Fruit fly (Drosophila melanogaster) whole organism, prepupa: Measurements from ENCODE around the gene CG11456.

Source experiments
- Blimp-1 ChIP-seq: fragments of 200-800 bp; sonication (Bioruptor generic); optimal IDR thresholded peaks from 3 replicates; lab custom pipeline; 2017; ENCODE audit warnings: missing biosample characterization, missing genetic modification characterization, mild to moderate bottlenecking, moderate library complexity, missing genetic modification reagents
- CG10631 ChIP-seq: fragments of 200-800 bp; sonication (Bioruptor generic); optimal IDR thresholded peaks from 2 replicates; lab custom pipeline; 2016; ENCODE audit warnings: missing biosample characterization, missing genetic modification characterization
- CG11294 ChIP-seq: fragments of 200-800 bp; sonication (Bioruptor generic); IDR thresholded peaks from 2 replicates; pipeline ENCODE4 v1.3.6; 2022; ENCODE audit warnings: missing biosample characterization, missing genetic modification characterization
- CG11762 ChIP-seq: fragments of 200-800 bp; sonication (Bioruptor generic); optimal IDR thresholded peaks from 3 replicates; lab custom pipeline; 2016; ENCODE audit warnings: missing biosample characterization, missing genetic modification characterization; ENCODE audit not compliant: insufficient read depth
- CG11902 ChIP-seq: fragments of 200-800 bp; sonication (Bioruptor generic); optimal IDR thresholded peaks from 3 replicates; lab custom pipeline; 2016; ENCODE audit warnings: missing biosample characterization, missing genetic modification characterization
- CG16779 ChIP-seq: fragments of 200-800 bp; sonication (Bioruptor generic); optimal IDR thresholded peaks from 3 replicates; lab custom pipeline; 2017; ENCODE audit warnings: missing biosample characterization, mild to moderate bottlenecking, missing genetic modification characterization
- CG3032 ChIP-seq: fragments of 200-800 bp; optimal IDR thresholded peaks from 2 replicates; lab custom pipeline; 2019; ENCODE audit warnings: missing biosample characterization, mild to moderate bottlenecking, missing genetic modification characterization, moderate library complexity
- CG31627 ChIP-seq: fragments of 200-800 bp; sonication (Bioruptor generic); optimal IDR thresholded peaks from 3 replicates; lab custom pipeline; 2016; ENCODE audit warnings: missing biosample characterization, missing genetic modification characterization
- CG32006 ChIP-seq: fragments of 200-800 bp; sonication (Bioruptor generic); optimal IDR thresholded peaks from 3 replicates; lab custom pipeline; 2017; ENCODE audit warnings: missing biosample characterization, mild to moderate bottlenecking, missing genetic modification characterization
- CG34406 ChIP-seq: fragments of 200-800 bp; sonication (Bioruptor generic); optimal IDR thresholded peaks from 3 replicates; lab custom pipeline; 2016; ENCODE audit warnings: missing biosample characterization, missing genetic modification characterization
- CG3919 ChIP-seq: fragments of 200-800 bp; sonication (Bioruptor generic); optimal IDR thresholded peaks from 3 replicates; lab custom pipeline; 2016; ENCODE audit warnings: missing biosample characterization, missing genetic modification characterization
- CG4318 ChIP-seq: fragments of 200-800 bp; sonication (Bioruptor generic); optimal IDR thresholded peaks from 3 replicates; lab custom pipeline; 2017; ENCODE audit warnings: missing biosample characterization, mild to moderate bottlenecking, missing genetic modification characterization
- CG6163 ChIP-seq: fragments of 200-800 bp; sonication (Bioruptor generic); IDR thresholded peaks from 3 replicates; pipeline ENCODE4 v1.3.6; 2022; ENCODE audit warnings: missing biosample characterization, missing genetic modification characterization
- CG6808 ChIP-seq: fragments of 200-800 bp; sonication (Bioruptor generic); optimal IDR thresholded peaks from 3 replicates; lab custom pipeline; 2017; ENCODE audit warnings: missing biosample characterization, missing genetic modification characterization, mild to moderate bottlenecking, moderate library complexity, missing genetic modification reagents
- CG6854 ChIP-seq: fragments of 200-800 bp; sonication (Bioruptor generic); optimal IDR thresholded peaks from 2 replicates; lab custom pipeline; 2017; ENCODE audit warnings: missing biosample characterization, mild to moderate bottlenecking, missing genetic modification characterization
- CG7368 ChIP-seq: fragments of 200-800 bp; sonication (Bioruptor generic); optimal IDR thresholded peaks from 3 replicates; lab custom pipeline; 2016; ENCODE audit warnings: missing biosample characterization, missing genetic modification characterization
- CG8119 ChIP-seq: fragments of 200-800 bp; sonication (Bioruptor generic); IDR thresholded peaks from 3 replicates; pipeline ENCODE4 v1.3.6; 2022; ENCODE audit warnings: missing biosample characterization, missing genetic modification characterization
- CG8319 ChIP-seq: fragments of 200-800 bp; sonication (Bioruptor generic); optimal IDR thresholded peaks from 3 replicates; lab custom pipeline; 2016; ENCODE audit warnings: missing biosample characterization, missing genetic modification characterization
- CG8632 ChIP-seq: fragments of 200-800 bp; sonication (Bioruptor generic); optimal IDR thresholded peaks from 3 replicates; lab custom pipeline; 2016; ENCODE audit warnings: missing biosample characterization, missing genetic modification characterization
- CG9139 ChIP-seq: fragments of 200-800 bp; sonication (Bioruptor generic); optimal IDR thresholded peaks from 3 replicates; lab custom pipeline; 2017; ENCODE audit warnings: missing biosample characterization, mild to moderate bottlenecking, missing genetic modification characterization
- Eip93F ChIP-seq: fragments of 200-800 bp; sonication (Bioruptor generic); optimal IDR thresholded peaks from 2 replicates; lab custom pipeline; 2016; ENCODE audit warnings: missing biosample characterization, mild to moderate bottlenecking, missing genetic modification characterization
- Ets21C ChIP-seq: fragments of 200-800 bp; sonication (Bioruptor generic); optimal IDR thresholded peaks from 3 replicates; lab custom pipeline; 2016; ENCODE audit warnings: missing biosample characterization, missing genetic modification characterization
- Ets96B ChIP-seq: fragments of 200-800 bp; optimal IDR thresholded peaks from 2 replicates; lab custom pipeline; 2019; ENCODE audit warnings: missing biosample characterization, mild to moderate bottlenecking, missing genetic modification characterization, moderate library complexity
- Gug ChIP-seq: fragments of 200-800 bp; sonication (Bioruptor generic); IDR thresholded peaks from 2 replicates; pipeline ENCODE4 v1.3.6; 2022; ENCODE audit warnings: missing biosample characterization, missing genetic modification characterization
- Hr38 ChIP-seq: sonication (Bioruptor generic); optimal IDR thresholded peaks from 2 replicates; lab custom pipeline; 2016; ENCODE audit warnings: missing biosample characterization, missing genetic modification characterization
- Hr39 ChIP-seq: fragments of 200-800 bp; sonication (Bioruptor generic); optimal IDR thresholded peaks from 2 replicates; lab custom pipeline; 2016; ENCODE audit warnings: missing biosample characterization, missing genetic modification characterization
- Hr4 ChIP-seq: fragments of 200-800 bp; sonication (Bioruptor generic); optimal IDR thresholded peaks from 3 replicates; lab custom pipeline; 2016; ENCODE audit warnings: missing biosample characterization, missing genetic modification characterization
- Sox102F ChIP-seq: fragments of 200-800 bp; sonication (Bioruptor generic); optimal IDR thresholded peaks from 2 replicates; lab custom pipeline; 2016; ENCODE audit warnings: missing biosample characterization, mild to moderate bottlenecking, missing genetic modification characterization
- Sox14 ChIP-seq: fragments of 200-800 bp; sonication (Bioruptor generic); optimal IDR thresholded peaks from 3 replicates; lab custom pipeline; 2016; ENCODE audit warnings: missing biosample characterization, missing genetic modification characterization
- Sox15 ChIP-seq: fragments of 200-800 bp; sonication (Bioruptor generic); optimal IDR thresholded peaks from 3 replicates; lab custom pipeline; 2016; ENCODE audit warnings: missing biosample characterization, missing genetic modification characterization
- acj6 ChIP-seq: fragments of 200-800 bp; sonication (Bioruptor generic); optimal IDR thresholded peaks from 3 replicates; lab custom pipeline; 2016; ENCODE audit warnings: missing biosample characterization, missing genetic modification characterization
- cyc ChIP-seq: fragments of 200-800 bp; sonication (Bioruptor generic); optimal IDR thresholded peaks from 3 replicates; lab custom pipeline; 2016; ENCODE audit warnings: missing biosample characterization, missing genetic modification characterization
- dac ChIP-seq: fragments of 200-800 bp; sonication (Bioruptor generic); optimal IDR thresholded peaks from 2 replicates; lab custom pipeline; 2017; ENCODE audit warnings: missing biosample characterization, mild to moderate bottlenecking, missing genetic modification characterization
- dsx ChIP-seq: fragments of 200-800 bp; optimal IDR thresholded peaks from 3 replicates; lab custom pipeline; 2019; ENCODE audit warnings: missing biosample characterization, mild to moderate bottlenecking, missing genetic modification characterization, moderate library complexity; ENCODE audit not compliant: poor library complexity, severe bottlenecking
- esn ChIP-seq: fragments of 200-800 bp; sonication (Bioruptor generic); optimal IDR thresholded peaks from 2 replicates; lab custom pipeline; 2016; ENCODE audit warnings: missing biosample characterization, mild to moderate bottlenecking, missing genetic modification characterization, moderate library complexity
- fd59A ChIP-seq: fragments of 200-800 bp; sonication (Bioruptor generic); optimal IDR thresholded peaks from 2 replicates; lab custom pipeline; 2017; ENCODE audit warnings: missing biosample characterization, mild to moderate bottlenecking, missing genetic modification characterization, missing genetic modification reagents
- fkh ChIP-seq: fragments of 200-800 bp; sonication (Bioruptor generic); optimal IDR thresholded peaks from 3 replicates; lab custom pipeline; 2017; ENCODE audit warnings: missing biosample characterization, mild to moderate bottlenecking, missing genetic modification characterization, moderate library complexity
- lz ChIP-seq: fragments of 200-800 bp; sonication (Bioruptor generic); optimal IDR thresholded peaks from 3 replicates; lab custom pipeline; 2016; ENCODE audit warnings: missing biosample characterization, missing genetic modification characterization
- net ChIP-seq: fragments of 200-800 bp; sonication (Bioruptor generic); optimal IDR thresholded peaks from 3 replicates; lab custom pipeline; 2016; ENCODE audit warnings: missing biosample characterization, missing genetic modification characterization
- pdm3 ChIP-seq: fragments of 200-800 bp; sonication (Bioruptor generic); optimal IDR thresholded peaks from 3 replicates; lab custom pipeline; 2016; ENCODE audit warnings: missing biosample characterization, missing genetic modification characterization
- salr ChIP-seq, 2 experiments: fragments of 200-800 bp; sonication (Bioruptor generic); optimal IDR thresholded peaks; 3 replicates each; lab custom pipeline; 2016 to 2018; ENCODE audit warnings: missing biosample characterization in 2 of 2, missing genetic modification characterization in 2 of 2, mild to moderate bottlenecking in 1 of 2
- ss ChIP-seq, 2 experiments: fragments of 200-800 bp; sonication (Bioruptor generic); optimal IDR thresholded peaks; 2 replicates in 1 of 2; 3 replicates in 1 of 2; lab custom pipeline; 2017 to 2018; ENCODE audit warnings: mild to moderate bottlenecking in 2 of 2, missing biosample characterization in 2 of 2, missing genetic modification characterization in 2 of 2, moderate library complexity in 1 of 2

CG11456 gene

DNA sequence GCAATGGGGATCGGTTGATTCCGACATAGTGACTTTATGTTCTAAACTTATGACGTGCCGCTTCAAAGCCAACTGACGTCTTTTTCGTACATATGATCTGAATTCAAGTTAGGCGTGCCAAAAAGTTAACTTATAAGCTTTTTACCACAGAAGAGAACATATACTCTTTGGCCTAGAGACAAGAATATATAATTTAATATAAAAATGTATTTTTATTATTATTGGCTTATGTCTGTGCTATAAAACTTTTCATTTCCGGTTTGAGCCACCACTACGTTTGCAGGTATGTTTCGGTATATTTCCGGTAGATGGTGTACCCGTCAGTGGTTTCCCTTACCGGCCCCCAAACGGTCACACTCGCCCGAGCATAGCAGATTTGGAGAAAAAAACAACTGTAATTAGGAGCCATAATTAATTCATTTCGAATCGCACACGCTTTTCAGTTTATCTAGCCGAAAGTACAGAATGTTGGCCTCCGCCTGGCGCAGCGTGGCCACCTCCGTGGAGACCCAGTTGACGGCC, 43.4 kb upstream of the CG11456 start, which contains the start of the genes CG3698 and tzn:
TSS of gene CG3698 (minus strand) at position 51 of the 522 bp plus-strand sequence.
TSS of gene tzn (plus strand) at position 321 of the 522 bp plus-strand sequence.
- TF ChIP-seq CG9139 (peak; percentile 71), CG3032 (tag; lab: Kevin White, UChicago) (peak; percentile 73), Sox15 (GFP tag; lab: Kevin White, UChicago) (peak; percentile 72), CG6854 (GFP tag; lab: Kevin White, UChicago) (peak; percentile 92), Eip93F (GFP tag; lab: Kevin White, UChicago) (no peak), CG8319 (GFP tag; lab: Kevin White, UChicago) (peak; percentile 75), pdm3 (GFP tag; lab: Kevin White, UChicago) (no peak), CG7368 (no peak), ss (GFP tag; optimal IDR thresholded peaks at IDR 0.05; lab: Kevin White, UChicago) (no peak), Hr38 (GFP tag; lab: Kevin White, UChicago) (no peak), CG11294 (peak; percentile 47), dsx (GFP tag; lab: Kevin White, UChicago) (no peak), CG8119 (GFP tag; lab: Robert Waterston, UW) (no peak), fkh (GFP tag; lab: Kevin White, UChicago) (no peak), CG6808 (GFP tag; lab: Kevin White, UChicago) (no peak), dac (GFP tag; lab: Kevin White, UChicago) (peak; percentile 57), CG8632 (peak; percentile 73), fd59A (GFP tag; lab: Kevin White, UChicago) (peak; percentile 64), CG11902 (peak; percentile 79), CG11762 (peak; percentile 49), net (GFP tag; lab: Kevin White, UChicago) (no peak), Hr4 (GFP tag; lab: Kevin White, UChicago) (no peak), CG31627 (GFP tag; lab: Kevin White, UChicago) (peak; percentile 83), CG3919 (GFP tag; lab: Kevin White, UChicago) (no peak), Blimp-1 (GFP tag; lab: Kevin White, UChicago) (peak; percentile 61), CG10631 (GFP tag; lab: Kevin White, UChicago) (no peak), Ets21C (no peak), salr (GFP tag; optimal IDR thresholded peaks at IDR 0.05; lab: Kevin White, UChicago) (peak in 1 of 2 experiments; percentile 90), acj6 (GFP tag; lab: Kevin White, UChicago) (peak; percentile 86), Gug (peak; percentile 45), CG34406 (GFP tag; lab: Kevin White, UChicago) (peak; percentile 85), CG6163 (GFP tag; lab: Robert Waterston, UW) (peak; percentile 93), lz (GFP tag; lab: Kevin White, UChicago) (peak; percentile 86), CG32006 (GFP tag; lab: Kevin White, UChicago) (no peak), esn (GFP tag; lab: Kevin White, UChicago) (peak; percentile 87), cyc (GFP tag; lab: Kevin White, UChicago) (no peak), Ets96B (tag; lab: Kevin White, UChicago) (no peak)

DNA sequence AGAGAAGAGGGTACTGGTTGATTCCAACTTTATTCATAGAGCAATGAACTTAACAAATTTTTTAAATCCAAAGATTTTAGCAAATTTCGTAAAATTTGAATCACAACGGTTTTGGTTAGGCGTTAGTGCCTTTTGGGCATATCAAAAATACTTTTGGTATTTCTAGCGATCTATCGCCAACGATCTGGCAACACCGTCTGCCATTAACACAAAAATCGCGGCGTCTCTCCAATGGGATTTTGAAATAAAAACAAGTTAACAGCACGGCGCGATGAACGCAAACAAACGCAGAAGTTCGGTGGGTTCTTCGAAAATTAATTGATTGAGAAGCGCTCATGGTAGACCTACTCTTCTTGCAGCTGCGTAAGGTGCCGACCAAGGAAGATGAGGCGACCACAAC, 41.6 kb upstream of the CG11456 start, which contains the start of gene Spc105R:
TSS of gene Spc105R (plus strand) at position 203 of the 400 bp plus-strand sequence.
- TF ChIP-seq Hr39 (GFP tag; lab: Kevin White, UChicago), result no peak
- no peak for TF ChIP-seq salr (GFP tag; optimal IDR thresholded peaks at IDR 0.05; lab: Kevin White, UChicago)
- TF ChIP-seq Sox14 (GFP tag; lab: Kevin White, UChicago), result no peak
- TF ChIP-seq CG4318 (GFP tag; lab: Kevin White, UChicago), result no peak
- TF ChIP-seq Hr4 (GFP tag; lab: Kevin White, UChicago), result no peak
- TF ChIP-seq CG16779, result no peak
- no peak for TF ChIP-seq CG31627 (GFP tag; lab: Kevin White, UChicago)
- TF ChIP-seq CG8119 (GFP tag; lab: Robert Waterston, UW), result no peak
- TF ChIP-seq Hr38 (GFP tag; lab: Kevin White, UChicago), result no peak
- no peak for TF ChIP-seq Sox102F (GFP tag; lab: Kevin White, UChicago)
- TF ChIP-seq CG8319 (GFP tag; lab: Kevin White, UChicago), result no peak
- no peak for TF ChIP-seq acj6 (GFP tag; lab: Kevin White, UChicago)
- TF ChIP-seq, all 60 proteins: peak for 0
